Worm (Caenorhabditis elegans): ENCODE data around the gene fkh-2.
A peak's percentile ranks its signal among the peaks of the same experiment; 100 is the strongest.

DNA sequence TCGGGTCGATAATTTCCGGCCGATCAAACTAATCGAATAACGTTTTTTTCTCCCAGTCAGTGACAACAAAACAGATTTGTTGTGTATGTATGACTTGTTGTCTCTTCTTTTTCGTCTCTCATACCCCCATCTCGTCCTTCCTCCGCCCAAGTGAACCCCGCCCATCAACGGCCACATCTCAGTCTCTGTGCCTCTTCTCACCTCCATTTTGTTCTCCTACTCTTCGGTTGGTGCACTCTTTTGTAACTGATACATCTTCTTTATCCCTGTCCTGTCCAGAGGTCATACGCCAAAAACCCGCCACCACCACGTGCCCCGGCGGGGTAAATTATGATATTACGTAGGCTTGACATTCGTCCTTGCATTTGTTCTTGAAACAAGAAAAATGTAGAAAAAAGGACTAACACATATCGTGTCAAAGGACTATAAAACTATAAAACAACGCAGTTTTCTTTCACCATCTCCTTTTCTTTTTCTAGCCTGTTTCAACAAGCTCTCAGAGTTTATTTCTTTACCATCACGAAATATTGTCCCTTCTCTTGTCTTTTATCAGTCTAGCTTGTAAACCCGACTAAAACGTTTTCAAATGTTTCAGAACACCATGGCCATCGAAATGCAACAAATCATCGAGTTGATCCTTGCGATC lies 45.4 kb upstream of the fkh-2 start, which contains the start of gene pmpl-1:
- TF ChIP-seq ama-1 (optimal IDR thresholded peaks at IDR 0.05) (no peak), elt-1 (tag; optimal IDR thresholded peaks at IDR 0.05) (no peak), nhr-11 (tag; optimal IDR thresholded peaks at IDR 0.05) (no peak), alr-1 (tag; optimal IDR thresholded peaks at IDR 0.05) (no peak), mdl-1 (tag; optimal IDR thresholded peaks at IDR 0.05) (peak; percentile 31 to 46), ZK546.5 (tag; optimal IDR thresholded peaks at IDR 0.05) (no peak), nhr-237 (tag; optimal IDR thresholded peaks at IDR 0.05) (no peak), lin-39 (tag; optimal IDR thresholded peaks at IDR 0.05) (no peak), ztf-4 (tag; optimal IDR thresholded peaks at IDR 0.05) (no peak)
